Worm (Caenorhabditis elegans): Measurements from ENCODE around the gene K12H6.4.

K12H6.4 gene

DNA sequence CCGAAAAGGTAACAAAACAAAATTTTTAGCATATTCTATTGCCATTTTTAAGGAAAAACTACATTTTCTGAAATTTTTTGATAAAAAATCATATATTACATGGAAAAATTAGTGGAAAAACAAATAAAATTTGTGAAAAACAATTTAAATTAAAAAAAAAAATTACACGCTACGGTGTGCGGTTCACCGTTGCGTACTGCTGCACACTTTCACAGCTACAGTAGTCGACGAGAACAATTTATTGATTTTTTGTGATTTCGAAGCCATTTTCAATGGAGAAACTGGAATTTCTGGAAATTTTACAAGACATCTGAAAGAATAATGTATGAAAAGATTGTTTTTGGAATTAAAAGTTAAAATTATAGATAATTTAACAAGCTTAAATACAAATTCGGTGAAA lies 9.1 kb downstream of the K12H6.4 start (continued):
- TF ChIP-seq cebp-1 (GFP tag; IDR thresholded peaks at IDR 0.05) (no peak), cebp-1 (tag; optimal IDR thresholded peaks at IDR 0.05) (no peak)

DNA sequence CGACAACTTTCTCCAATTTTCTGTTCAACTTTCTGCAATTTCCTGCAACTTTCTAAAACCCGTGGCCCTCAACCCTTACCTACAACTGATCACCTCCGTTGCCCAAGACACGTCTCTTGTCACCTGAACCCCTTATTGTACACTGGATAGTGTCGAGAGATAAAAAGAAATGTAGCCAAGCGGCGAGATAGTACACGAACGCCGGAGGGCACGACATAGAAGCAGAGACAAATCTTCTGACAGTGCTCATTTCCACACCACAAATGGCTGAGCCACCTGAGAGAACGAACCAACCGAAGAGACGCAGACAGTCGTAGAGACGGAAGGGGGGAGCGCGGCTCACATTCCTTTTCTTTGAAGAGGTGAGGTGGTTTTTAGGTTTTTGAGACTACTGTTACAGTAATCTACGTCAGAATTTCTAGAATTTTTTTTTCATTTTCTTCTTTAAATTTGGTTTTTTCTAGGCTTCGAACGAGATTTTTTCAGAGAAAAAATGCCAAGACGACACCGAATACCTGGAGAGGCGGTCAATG lies 16.3 kb downstream of the K12H6.4 start, which contains the start of gene K12H6.12:
K12H6.12 (plus strand) TSS at position 483 of the 533 bp plus-strand sequence.
- TF ChIP-seq zim-3 (tag; optimal IDR thresholded peaks at IDR 0.05) (no peak), hmg-1.2 (GFP tag; IDR thresholded peaks at IDR 0.05) (peak; percentile 80), zfh-2 (GFP tag; conservative IDR thresholded peaks at IDR 0.05) (0 out of 2 replicates have a peak, but pooled peaks have one; percentile 43), lin-54 (GFP tag; optimal IDR thresholded peaks at IDR 0.05) (no peak), F55B11.4 (tag; optimal IDR thresholded peaks at IDR 0.05; ENCODE audit: borderline replicate concordance, insufficient read depth) (no peak), akir-1 (GFP tag; optimal IDR thresholded peaks at IDR 0.05) (no peak), B0261.1 (tag; optimal IDR thresholded peaks at IDR 0.05) (no peak), dox-1 (GFP tag; IDR thresholded peaks at IDR 0.05) (no peak)

DNA sequence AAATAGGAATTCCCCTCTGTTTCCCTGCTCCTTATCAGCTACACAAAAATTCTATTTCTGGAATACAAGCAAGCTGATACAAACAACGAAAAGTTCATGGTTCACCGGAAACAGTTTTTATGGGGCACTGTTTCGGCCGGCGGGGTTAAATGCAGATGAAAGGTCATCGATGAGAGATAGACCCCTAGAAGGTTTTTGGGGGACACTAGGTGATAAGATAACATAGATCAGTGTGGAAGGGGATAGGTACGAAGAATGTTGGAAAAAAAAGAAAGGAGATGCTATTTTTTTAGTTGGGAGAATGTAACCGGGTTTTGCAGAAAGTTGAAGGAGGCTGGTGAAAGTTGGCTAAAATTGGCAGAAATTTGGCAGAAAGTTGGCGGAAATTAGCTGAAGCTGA lies 18.5 kb downstream of the K12H6.4 start:
- no peak for TF ChIP-seq Y56A3A.18 (GFP tag; IDR thresholded peaks at IDR 0.05)
- no peak for TF ChIP-seq pbrm-1 (GFP tag; IDR thresholded peaks at IDR 0.05)
- TF ChIP-seq lin-35 (GFP tag; optimal IDR thresholded peaks at IDR 0.05), result no peak
- no peak for TF ChIP-seq xnd-1 (tag; optimal IDR thresholded peaks at IDR 0.05)
- TF ChIP-seq nfya-2 (GFP tag; IDR thresholded peaks at IDR 0.05), result no peak
- no peak for TF ChIP-seq ZK185.1 (tag; optimal IDR thresholded peaks at IDR 0.05; ENCODE audit: poor library complexity, severe bottlenecking)
- no peak for TF ChIP-seq nhr-27 (tag; optimal IDR thresholded peaks at IDR 0.05)
- TF ChIP-seq ztf-18 (tag; optimal IDR thresholded peaks at IDR 0.05), result no peak
- TF ChIP-seq lin-54 (GFP tag; optimal IDR thresholded peaks at IDR 0.05), result no peak
- no peak for TF ChIP-seq rpc-1 (optimal IDR thresholded peaks at IDR 0.05)
- no peak for TF ChIP-seq rpc-1 (tag; optimal IDR thresholded peaks at IDR 0.05)

DNA sequence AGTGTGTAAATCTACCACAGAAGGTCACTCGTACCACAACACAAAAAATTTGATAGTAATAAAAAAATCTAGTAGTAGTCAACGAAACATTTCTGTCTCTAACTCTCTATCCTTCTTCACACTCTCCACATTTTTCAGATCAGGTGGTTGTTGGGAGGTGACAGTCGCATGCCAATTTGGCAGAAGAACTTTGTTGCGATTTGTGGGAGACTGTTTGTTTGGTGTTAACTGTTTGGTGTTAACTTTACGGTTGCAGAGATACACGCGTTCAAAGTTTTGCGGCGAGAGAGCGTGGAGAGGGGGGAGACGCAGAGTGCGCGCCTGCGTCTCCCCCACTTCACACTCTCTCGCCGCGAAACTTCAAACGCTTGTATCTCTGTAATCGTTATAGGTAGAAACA lies 19.1 kb downstream of the K12H6.4 start:
- TF ChIP-seq cebp-1 (GFP tag; IDR thresholded peaks at IDR 0.05) (no peak), cebp-1 (tag; optimal IDR thresholded peaks at IDR 0.05) (peak; percentile 46), let-526 (GFP tag; IDR thresholded peaks at IDR 0.05) (0 out of 2 replicates have a peak, but pooled peaks have one; percentile 30), hmg-1.2 (GFP tag; IDR thresholded peaks at IDR 0.05) (peak; percentile 81), ztf-18 (tag; optimal IDR thresholded peaks at IDR 0.05) (no peak), Y53G8AR.9 (GFP tag; conservative IDR thresholded peaks at IDR 0.05) (0 out of 2 replicates have a peak, but pooled peaks have one; percentile 29), nhr-80 (tag; optimal IDR thresholded peaks at IDR 0.05) (peak; percentile 65), ceh-100 (GFP tag; IDR thresholded peaks at IDR 0.05) (peak; percentile 10; the same call in 1 of the 2 replicates), mcd-1 (GFP tag; IDR thresholded peaks at IDR 0.05) (0 out of 2 replicates have a peak, but pooled peaks have one; percentile 25), ceh-91 (GFP tag; IDR thresholded peaks at IDR 0.05) (no peak)

DNA sequence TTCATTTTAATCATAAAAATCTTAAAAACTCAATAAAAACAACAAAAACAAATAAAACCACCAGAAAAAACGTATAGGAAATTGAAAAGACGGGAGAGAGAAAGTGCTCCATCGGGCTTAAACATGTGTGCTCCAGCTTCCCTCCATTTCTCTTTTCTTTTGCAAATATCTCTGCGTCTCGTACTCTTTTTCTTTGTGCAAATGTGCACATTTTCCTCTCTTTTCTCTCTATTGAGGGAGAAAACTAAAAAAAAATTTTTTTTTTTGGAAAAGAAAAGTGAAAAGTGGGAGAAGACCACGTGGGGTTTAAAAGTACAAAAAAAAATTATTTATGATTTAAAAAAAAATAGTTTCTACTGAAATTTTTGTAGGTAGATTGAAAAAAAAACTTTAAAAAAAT lies 19.8 kb downstream of the K12H6.4 start:
- TF ChIP-seq cebp-1 (GFP tag; IDR thresholded peaks at IDR 0.05) (no peak), cebp-1 (tag; optimal IDR thresholded peaks at IDR 0.05) (peak; percentile 2), somi-1 (GFP tag; optimal IDR thresholded peaks at IDR 0.05) (peak; percentile 45), hmg-1.2 (GFP tag; IDR thresholded peaks at IDR 0.05) (peak; percentile 33; the same call in 1 of the 2 replicates), hmg-20 (GFP tag; IDR thresholded peaks at IDR 0.05) (no peak), xnd-1 (tag; optimal IDR thresholded peaks at IDR 0.05) (no peak), F23B12.7 (tag; optimal IDR thresholded peaks at IDR 0.05; ENCODE audit: insufficient read depth) (peak; percentile 36)
